Fruit fly (Drosophila melanogaster): Measurements from ENCODE around the gene CG9044.

Gene CG9044

DNA sequence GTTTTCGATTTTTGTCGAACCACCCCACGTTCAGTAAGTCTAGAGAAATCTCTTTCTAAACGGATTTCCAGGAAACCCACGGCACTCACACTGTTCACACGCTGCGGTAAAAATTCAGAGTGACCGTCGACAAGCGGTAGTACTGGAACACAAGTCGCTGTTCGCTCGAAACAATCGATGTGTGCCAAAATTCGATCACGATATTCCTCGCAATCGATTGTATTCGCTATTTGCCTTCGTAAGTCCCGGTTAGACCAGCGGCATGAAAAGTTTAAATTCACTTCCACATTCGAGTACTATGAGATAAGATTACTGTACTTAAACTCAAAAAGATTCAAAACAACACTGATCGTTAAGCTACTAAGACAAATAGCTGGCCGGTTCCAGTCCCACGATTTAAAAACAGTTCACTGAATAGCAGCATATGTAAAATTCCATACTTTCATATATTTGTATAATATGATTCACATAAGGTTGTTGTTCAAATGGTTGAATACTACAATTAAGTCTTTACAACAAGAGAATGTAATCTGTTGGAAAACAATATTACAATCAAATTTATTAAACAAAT, 31.7 kb downstream of the CG9044 start, which contains the start of gene chic:
TSS of gene chic (minus strand) at position 157 of the 571 bp plus-strand sequence.
- TF ChIP-seq Sox102F (GFP tag; optimal IDR thresholded peaks at IDR 0.05) (peak; percentile 55), net (GFP tag; optimal IDR thresholded peaks at IDR 0.05) (no peak), CG1621 (tag; optimal IDR thresholded peaks at IDR 0.05) (no peak), CG10669 (GFP tag; optimal IDR thresholded peaks at IDR 0.05) (no peak), CG6854 (GFP tag; optimal IDR thresholded peaks at IDR 0.05) (peak; percentile 68), CG16779 (tag; optimal IDR thresholded peaks at IDR 0.05) (no peak), spab (GFP tag; optimal IDR thresholded peaks at IDR 0.05) (no peak), cyc (GFP tag; optimal IDR thresholded peaks at IDR 0.05) (peak; percentile 1), Met (GFP tag; optimal IDR thresholded peaks at IDR 0.05) (no peak), CG6163 (GFP tag; IDR thresholded peaks at IDR 0.05) (no peak), Gug (GFP tag; IDR thresholded peaks at IDR 0.05) (no peak), Sox14 (GFP tag; optimal IDR thresholded peaks at IDR 0.05) (no peak), CG10631 (GFP tag; optimal IDR thresholded peaks at IDR 0.05) (no peak), CG11294 (GFP tag; IDR thresholded peaks at IDR 0.05) (no peak), Eip93F (GFP tag; optimal IDR thresholded peaks at IDR 0.05) (no peak), CG8319 (GFP tag; optimal IDR thresholded peaks at IDR 0.05) (no peak), topi (GFP tag; optimal IDR thresholded peaks at IDR 0.05) (no peak), achi (GFP tag; optimal IDR thresholded peaks at IDR 0.05) (no peak), CG3919 (GFP tag; optimal IDR thresholded peaks at IDR 0.05) (peak; percentile 24), OdsH (GFP tag; optimal IDR thresholded peaks at IDR 0.05) (no peak), fd85E (GFP tag; optimal IDR thresholded peaks at IDR 0.05) (no peak), Hr38 (GFP tag; optimal IDR thresholded peaks at IDR 0.05) (no peak), CG11762 (GFP tag; optimal IDR thresholded peaks at IDR 0.05; ENCODE audit: insufficient read depth) (no peak), dac (GFP tag; optimal IDR thresholded peaks at IDR 0.05) (no peak), CG32006 (GFP tag; optimal IDR thresholded peaks at IDR 0.05) (peak; percentile 19), dsx (GFP tag; optimal IDR thresholded peaks at IDR 0.05; ENCODE audit: poor library complexity, severe bottlenecking) (no peak), Eip75B (GFP tag; optimal IDR thresholded peaks at IDR 0.05) (no peak), acj6 (GFP tag; optimal IDR thresholded peaks at IDR 0.05) (no peak), CG8632 (GFP tag; optimal IDR thresholded peaks at IDR 0.05) (no peak), Hr4 (GFP tag; optimal IDR thresholded peaks at IDR 0.05) (peak; percentile 19), lz (GFP tag; optimal IDR thresholded peaks at IDR 0.05) (no peak), fd59A (GFP tag; optimal IDR thresholded peaks at IDR 0.05) (no peak), Lpt (GFP tag; optimal IDR thresholded peaks at IDR 0.05) (no peak), Ets96B (tag; optimal IDR thresholded peaks at IDR 0.05) (peak; percentile 19), Sox15 (GFP tag; optimal IDR thresholded peaks at IDR 0.05) (no peak), CG34406 (GFP tag; optimal IDR thresholded peaks at IDR 0.05) (peak; percentile 2), svp (GFP tag) (peak; percentile 48), CG3032 (tag; optimal IDR thresholded peaks at IDR 0.05) (no peak), CG11902 (GFP tag; optimal IDR thresholded peaks at IDR 0.05) (no peak), CG15336 (GFP tag; IDR thresholded peaks at IDR 0.05) (no peak), vri (GFP tag; optimal IDR thresholded peaks at IDR 0.05) (peak; percentile 3), CG8119 (GFP tag; IDR thresholded peaks at IDR 0.05) (no peak), CG7368 (GFP tag; optimal IDR thresholded peaks at IDR 0.05) (no peak), CG9139 (GFP tag; optimal IDR thresholded peaks at IDR 0.05) (no peak), Eip78C (GFP tag) (peak; percentile 33), fkh (GFP tag; optimal IDR thresholded peaks at IDR 0.05) (no peak), pdm3 (GFP tag; optimal IDR thresholded peaks at IDR 0.05) (peak; percentile 4), Blimp-1 (GFP tag; optimal IDR thresholded peaks at IDR 0.05) (no peak), CG6808 (GFP tag; optimal IDR thresholded peaks at IDR 0.05) (no peak), salr (GFP tag; optimal IDR thresholded peaks at IDR 0.05) (no peak), CG6792 (GFP tag; optimal IDR thresholded peaks at IDR 0.05) (no peak), esn (GFP tag; optimal IDR thresholded peaks at IDR 0.05) (no peak), CG4318 (GFP tag; optimal IDR thresholded peaks at IDR 0.05) (no peak)
